Worm (Caenorhabditis elegans) whole organism, young adult: ENCODE data around the gene srbc-66.

Experiments
- F10E7.11 ChIP-seq: sonication (generic microtip); optimal IDR thresholded peaks from 2 replicates; lab custom pipeline; 2017; ENCODE audit warnings: mild to moderate bottlenecking, missing genetic modification characterization, moderate library complexity, missing compliant biosample characterization
- F33H1.4 ChIP-seq: fragments of 200-800 bp; sonication (Bioruptor generic); IDR thresholded peaks from 2 replicates; pipeline ENCODE4 v1.3.6; 2022; ENCODE audit warnings: missing genetic modification reagents, missing genetic modification characterization, missing compliant biosample characterization
- F55B11.4 ChIP-seq: sonication (generic microtip); optimal IDR thresholded peaks from 2 replicates; lab custom pipeline; 2016; ENCODE audit warnings: missing compliant biosample characterization, missing genetic modification characterization, borderline replicate concordance; ENCODE audit not compliant: insufficient read depth
- F57A8.1 ChIP-seq: fragments of 200-800 bp; sonication (Bioruptor generic); optimal IDR thresholded peaks from 2 replicates; lab custom pipeline; 2018; ENCODE audit warnings: mild to moderate bottlenecking, missing genetic modification characterization, moderate library complexity, missing compliant biosample characterization
- Y56A3A.18 ChIP-seq: fragments of 200-800 bp; sonication (Bioruptor generic); IDR thresholded peaks from 2 replicates; pipeline ENCODE4 v1.3.6; 2022; ENCODE audit warnings: missing genetic modification reagents, missing genetic modification characterization, missing compliant biosample characterization
- Y67H2A.10 ChIP-seq: fragments of 200-800 bp; sonication (Bioruptor generic); conservative IDR thresholded peaks from 2 replicates; pipeline ENCODE4 v1.3.6; 2022; ENCODE audit warnings: missing genetic modification reagents, missing genetic modification characterization, missing compliant biosample characterization
- Y79H2A.3 ChIP-seq: fragments of 200-800 bp; sonication (Bioruptor generic); conservative IDR thresholded peaks from 2 replicates; pipeline ENCODE4 v1.3.6; 2022; ENCODE audit warnings: missing genetic modification reagents, missing genetic modification characterization, missing compliant biosample characterization
- Y95B8A.8 ChIP-seq: fragments of 200-800 bp; sonication (Bioruptor generic); IDR thresholded peaks from 2 replicates; pipeline ENCODE4 v1.3.6; 2022; ENCODE audit warnings: missing genetic modification reagents, missing genetic modification characterization, missing compliant biosample characterization
- akir-1 ChIP-seq: fragments of 200-800 bp; sonication (Bioruptor generic); optimal IDR thresholded peaks from 2 replicates; lab custom pipeline; 2018; ENCODE audit warnings: mild to moderate bottlenecking, missing genetic modification characterization, moderate library complexity, missing compliant biosample characterization
- attf-6 ChIP-seq: fragments of 200-800 bp; sonication (Bioruptor generic); IDR thresholded peaks from 2 replicates; pipeline ENCODE4 v1.3.6; 2022; ENCODE audit warnings: missing genetic modification reagents, missing genetic modification characterization, missing compliant biosample characterization
- bed-1 ChIP-seq: fragments of 200-800 bp; sonication (Bioruptor generic); IDR thresholded peaks from 2 replicates; pipeline ENCODE4 v1.3.6; 2022; ENCODE audit warnings: missing genetic modification reagents, missing genetic modification characterization, missing compliant biosample characterization
- cebp-1 ChIP-seq, 2 experiments: fragments of 200-800 bp in 1 of 2; sonication (Bioruptor generic) in 1 of 2; sonication (generic microtip) in 1 of 2; IDR thresholded peaks in 1 of 2; optimal IDR thresholded peaks in 1 of 2; 2 replicates each; pipeline versions ENCODE4 v1.3.6 to Lab custom; 2017 to 2022; ENCODE audit warnings: missing compliant biosample characterization in 2 of 2, missing genetic modification characterization in 2 of 2, mild to moderate bottlenecking in 1 of 2, missing genetic modification reagents in 1 of 2, moderate library complexity in 1 of 2
- dpl-1 ChIP-seq: fragments of 150-350 bp; optimal IDR thresholded peaks from 2 replicates; lab custom pipeline; 2014; ENCODE audit warnings: missing biosample characterization, missing genetic modification reagents, missing genetic modification characterization
- egl-18 ChIP-seq: fragments of 200-800 bp; sonication (Bioruptor generic); IDR thresholded peaks from 2 replicates; pipeline ENCODE4 v1.3.6; 2022; ENCODE audit warnings: missing genetic modification reagents, missing genetic modification characterization, missing compliant biosample characterization
- ekl-4 ChIP-seq: fragments of 200-800 bp; sonication (Bioruptor generic); IDR thresholded peaks from 2 replicates; pipeline ENCODE4 v1.3.6; 2022; ENCODE audit warnings: missing genetic modification reagents, missing genetic modification characterization, missing compliant biosample characterization
- ets-4 ChIP-seq: fragments of 200-800 bp; sonication (Bioruptor generic); optimal IDR thresholded peaks from 2 replicates; lab custom pipeline; 2018; ENCODE audit warnings: mild to moderate bottlenecking, missing genetic modification characterization, missing compliant biosample characterization
- fkh-3 ChIP-seq: sonication (generic microtip); optimal IDR thresholded peaks from 2 replicates; lab custom pipeline; 2016; ENCODE audit warnings: mild to moderate bottlenecking, missing genetic modification characterization, missing compliant biosample characterization
- gei-17 ChIP-seq: fragments of 200-800 bp; sonication (Bioruptor generic); optimal IDR thresholded peaks from 2 replicates; lab custom pipeline; 2018; ENCODE audit warnings: mild to moderate bottlenecking, missing genetic modification characterization, missing compliant biosample characterization
- hmg-1.2 ChIP-seq: fragments of 200-800 bp; sonication (Bioruptor generic); IDR thresholded peaks from 2 replicates; pipeline ENCODE4 v1.3.6; 2022; ENCODE audit warnings: missing genetic modification reagents, missing genetic modification characterization, missing compliant biosample characterization
- hmg-20 ChIP-seq: fragments of 200-800 bp; sonication (Bioruptor generic); IDR thresholded peaks from 2 replicates; pipeline ENCODE4 v1.3.6; 2022; ENCODE audit warnings: missing genetic modification reagents, missing genetic modification characterization, missing compliant biosample characterization
- hrde-1 ChIP-seq: sonication (generic microtip); optimal IDR thresholded peaks from 2 replicates; lab custom pipeline; 2016; ENCODE audit warnings: missing genetic modification characterization, mild to moderate bottlenecking, missing compliant biosample characterization, moderate library complexity, missing genotype, missing genetic modification reagents, borderline replicate concordance
- lin-26 ChIP-seq: fragments of 200-800 bp; sonication (Bioruptor generic); IDR thresholded peaks from 2 replicates; pipeline ENCODE4 v1.3.6; 2022; ENCODE audit warnings: missing genetic modification reagents, missing genetic modification characterization, missing compliant biosample characterization
- lin-40 ChIP-seq: sonication (generic microtip); optimal IDR thresholded peaks from 2 replicates; lab custom pipeline; 2016; ENCODE audit warnings: missing genetic modification characterization, mild to moderate bottlenecking, missing compliant biosample characterization, missing genotype, missing genetic modification reagents
- lsl-1 ChIP-seq: fragments of 200-800 bp; sonication (Bioruptor generic); optimal IDR thresholded peaks from 2 replicates; lab custom pipeline; 2018; ENCODE audit warnings: mild to moderate bottlenecking, missing genetic modification characterization, moderate library complexity, missing compliant biosample characterization
- madf-6 ChIP-seq: fragments of 200-800 bp; sonication (Bioruptor generic); IDR thresholded peaks from 2 replicates; pipeline ENCODE4 v1.3.6; 2022; ENCODE audit warnings: missing genetic modification reagents, missing genetic modification characterization, missing compliant biosample characterization
- mel-28 ChIP-seq: sonication (generic microtip); optimal IDR thresholded peaks from 2 replicates; lab custom pipeline; 2016; ENCODE audit warnings: borderline replicate concordance, mild to moderate bottlenecking, missing genetic modification characterization, missing compliant biosample characterization
- nhr-80 ChIP-seq: sonication (generic microtip); optimal IDR thresholded peaks from 2 replicates; lab custom pipeline; 2016; ENCODE audit warnings: missing genetic modification characterization, missing compliant biosample characterization
- nhr-90 ChIP-seq: sonication (generic microtip); optimal IDR thresholded peaks from 2 replicates; lab custom pipeline; 2016; ENCODE audit warnings: missing genotype, mild to moderate bottlenecking, missing genetic modification characterization, missing compliant biosample characterization
- pbrm-1 ChIP-seq: fragments of 200-800 bp; sonication (Bioruptor generic); IDR thresholded peaks from 2 replicates; pipeline ENCODE4 v1.3.6; 2022; ENCODE audit warnings: missing genetic modification reagents, missing genetic modification characterization, missing compliant biosample characterization
- pha-4 ChIP-seq: fragments of 150-350 bp; sonication (generic microtip); optimal IDR thresholded peaks from 2 replicates; lab custom pipeline; 2014; ENCODE audit warnings: missing biosample characterization, missing genetic modification reagents, missing genetic modification characterization
- rcor-1 ChIP-seq: fragments of 200-800 bp; sonication (Bioruptor generic); IDR thresholded peaks from 2 replicates; pipeline ENCODE4 v1.3.6; 2022; ENCODE audit warnings: missing genetic modification reagents, missing genetic modification characterization, missing compliant biosample characterization
- sdz-38 ChIP-seq: sonication (generic microtip); optimal IDR thresholded peaks from 2 replicates; lab custom pipeline; 2016; ENCODE audit warnings: missing genotype, missing genetic modification characterization, missing compliant biosample characterization
- sea-2 ChIP-seq: fragments of 200-800 bp; sonication (Bioruptor generic); IDR thresholded peaks from 2 replicates; pipeline ENCODE4 v1.3.6; 2022; ENCODE audit warnings: missing genetic modification characterization, missing compliant biosample characterization
- somi-1 ChIP-seq: fragments of 200-800 bp; sonication (Bioruptor generic); optimal IDR thresholded peaks from 2 replicates; lab custom pipeline; 2018; ENCODE audit warnings: mild to moderate bottlenecking, missing genetic modification characterization, missing compliant biosample characterization
- sptf-2 ChIP-seq: fragments of 200-800 bp; sonication (Bioruptor generic); optimal IDR thresholded peaks from 2 replicates; lab custom pipeline; 2018; ENCODE audit warnings: mild to moderate bottlenecking, missing genetic modification characterization, missing compliant biosample characterization
- tbp1 ChIP-seq: fragments of 200-800 bp; sonication (Bioruptor generic); optimal IDR thresholded peaks from 2 replicates; lab custom pipeline; 2018; ENCODE audit warnings: mild to moderate bottlenecking, missing genetic modification characterization, missing compliant biosample characterization
- unc-62 ChIP-seq: fragments of 150-350 bp; optimal IDR thresholded peaks from 2 replicates; lab custom pipeline; 2014; ENCODE audit warnings: missing biosample characterization, missing genetic modification reagents, missing genetic modification characterization
- ztf-25 ChIP-seq: fragments of 200-800 bp; sonication (Bioruptor generic); IDR thresholded peaks from 2 replicates; pipeline ENCODE4 v1.3.6; 2022; ENCODE audit warnings: missing genetic modification reagents, missing genetic modification characterization, missing compliant biosample characterization

srbc-66 gene

DNA sequence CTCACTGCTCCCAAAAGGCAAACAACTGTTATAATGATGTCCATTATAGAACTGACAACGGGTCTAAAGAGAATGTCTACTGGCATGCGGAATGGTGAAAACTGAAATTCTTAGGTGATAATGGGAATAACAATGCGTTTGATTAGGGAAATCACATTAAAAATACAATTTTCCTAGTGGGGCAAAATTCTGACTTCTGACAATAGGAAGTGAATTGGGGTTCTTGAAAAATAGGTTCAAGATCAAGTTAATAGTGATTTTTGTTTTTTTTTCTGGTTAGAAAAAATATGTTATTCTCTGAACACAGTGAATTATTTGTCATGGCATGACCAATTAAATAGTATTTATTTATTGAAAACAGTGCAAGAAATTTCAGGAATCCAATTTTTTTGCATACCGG, 43.6 kb upstream of the srbc-66 start, which contains the start of gene srbc-32:
Gene srbc-32, minus strand, starts transcription at position 101 of the 400 bp plus-strand sequence.
- no peak for TF ChIP-seq attf-6
- TF ChIP-seq sea-2 (GFP tag; lab: Robert Waterston, UW): no peak
- no peak for TF ChIP-seq sdz-38 (tag; lab: Kevin White, UChicago)
- TF ChIP-seq nhr-80 (tag; lab: Kevin White, UChicago): no peak
- TF ChIP-seq pbrm-1 (GFP tag; lab: Robert Waterston, UW): no peak

DNA sequence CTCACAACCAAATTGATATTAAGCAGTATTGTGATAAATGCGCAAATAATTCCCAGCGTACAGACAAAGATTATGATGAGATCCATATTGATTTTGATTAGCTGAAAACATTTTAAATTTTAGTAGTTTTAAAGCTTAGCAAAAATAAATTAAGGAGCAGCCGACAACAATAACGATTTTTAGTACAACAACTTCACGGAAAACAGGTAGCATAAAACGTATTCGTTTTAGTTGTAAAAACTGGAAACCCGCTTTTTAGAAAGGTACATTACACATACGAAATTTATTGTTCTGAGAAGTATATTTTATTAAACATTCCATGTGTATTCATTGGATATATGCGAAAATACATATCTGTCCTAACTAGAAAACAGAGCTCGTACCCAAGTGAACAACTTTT, 40.1 kb upstream of the srbc-66 start, which contains the start of gene srbc-36:
Gene srbc-36, minus strand, starts transcription at position 101 of the 400 bp plus-strand sequence.
- no peak for TF ChIP-seq egl-18 (GFP tag; lab: Robert Waterston, UW)
- TF ChIP-seq somi-1 (GFP tag; lab: Kevin White, UChicago): no peak
- no peak for TF ChIP-seq ekl-4
- TF ChIP-seq rcor-1 (GFP tag; lab: Robert Waterston, UW): no peak
- TF ChIP-seq nhr-80 (tag; lab: Kevin White, UChicago): no peak
- no peak for TF ChIP-seq Y67H2A.10 (GFP tag; lab: Robert Waterston, UW)
- TF ChIP-seq hmg-1.2 (GFP tag; lab: Robert Waterston, UW): no peak
- TF ChIP-seq, all 124 proteins: peak for 0

DNA sequence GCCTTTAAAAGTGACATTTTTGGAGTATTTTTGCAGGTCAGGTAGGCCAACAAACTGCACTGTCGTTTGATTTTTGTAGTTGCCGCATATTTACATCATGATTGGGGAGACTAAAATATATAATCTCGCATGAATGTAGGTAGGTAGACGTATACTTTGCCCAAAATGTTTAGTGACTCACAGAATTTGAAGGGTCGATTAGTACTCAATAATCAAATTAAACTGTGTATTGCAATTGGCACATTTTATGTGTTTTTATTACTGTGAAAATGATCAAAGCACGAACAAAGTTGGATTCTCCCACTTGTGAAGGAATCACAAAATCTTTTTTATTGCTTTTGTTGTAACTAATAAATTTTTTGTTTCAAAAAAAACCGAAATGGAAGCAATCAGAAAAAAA, 33.6 kb upstream of the srbc-66 start, which contains the start of gene C07G3.15:
Gene C07G3.15, minus strand, starts transcription at position 101 of the 400 bp plus-strand sequence.
- TF ChIP-seq F55B11.4 (tag; lab: Kevin White, UChicago): no peak
- no peak for TF ChIP-seq unc-62 (GFP tag; lab: Kevin White, UChicago)
- TF ChIP-seq bed-1: no peak
- TF ChIP-seq pbrm-1 (GFP tag; lab: Robert Waterston, UW): no peak
- TF ChIP-seq F10E7.11 (tag; lab: Kevin White, UChicago): no peak
- no peak for TF ChIP-seq gei-17 (GFP tag; lab: Kevin White, UChicago)
- no peak for TF ChIP-seq F57A8.1
- TF ChIP-seq nhr-90 (tag; lab: Kevin White, UChicago): no peak
- TF ChIP-seq tbp1 (GFP tag; lab: Kevin White, UChicago): no peak
- no peak for TF ChIP-seq dpl-1
- no peak for TF ChIP-seq sptf-2
- TF ChIP-seq hrde-1: no peak
- no peak for TF ChIP-seq Y95B8A.8 (GFP tag; lab: Robert Waterston, UW)
- TF ChIP-seq lin-40 (tag; lab: Kevin White, UChicago): no peak
- TF ChIP-seq, all 124 proteins: peak for 0

DNA sequence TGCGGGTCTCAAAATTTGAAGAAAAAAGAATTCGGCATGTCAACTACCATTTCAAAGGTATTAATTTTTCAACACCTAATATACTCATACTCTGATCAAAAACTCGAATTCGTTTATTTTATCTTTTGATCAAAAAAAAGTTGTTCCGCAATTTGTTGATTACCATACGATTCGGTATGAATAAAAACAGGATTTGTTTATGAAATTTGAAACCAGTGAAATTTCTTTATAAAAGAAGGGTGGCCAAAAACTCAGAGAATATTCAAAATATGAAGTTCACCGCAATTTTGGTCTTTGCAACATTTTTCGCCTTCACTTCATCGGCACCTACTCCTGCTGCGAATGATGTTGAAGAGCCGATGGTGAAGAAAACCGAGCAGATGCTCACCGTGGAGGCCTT, 28.5 kb upstream of the srbc-66 start, which contains the start of the genes C07G3.8 and C07G3.10:
Gene C07G3.8, minus strand, starts transcription at position 101 of the 400 bp plus-strand sequence.
Gene C07G3.10, plus strand, starts transcription at position 270 of the 400 bp plus-strand sequence.
- TF ChIP-seq hmg-20 (GFP tag; lab: Robert Waterston, UW): no peak
- TF ChIP-seq pha-4 (tag; lab: Kevin White, UChicago): no peak
- TF ChIP-seq akir-1 (GFP tag; lab: Kevin White, UChicago): no peak
- no peak for TF ChIP-seq cebp-1 (GFP tag; IDR thresholded peaks at IDR 0.05; lab: Robert Waterston, UW)
- no peak for TF ChIP-seq cebp-1 (tag; optimal IDR thresholded peaks at IDR 0.05; lab: Kevin White, UChicago)
- no peak for TF ChIP-seq mel-28 (tag; lab: Kevin White, UChicago)
- TF ChIP-seq fkh-3 (tag; lab: Kevin White, UChicago): no peak
- no peak for TF ChIP-seq Y79H2A.3
- no peak for TF ChIP-seq Y56A3A.18 (GFP tag; lab: Robert Waterston, UW)
- no peak for TF ChIP-seq Y67H2A.10 (GFP tag; lab: Robert Waterston, UW)
- no peak for TF ChIP-seq F57A8.1
- TF ChIP-seq ztf-25: no peak
- TF ChIP-seq F33H1.4 (GFP tag; lab: Robert Waterston, UW): no peak
- TF ChIP-seq nhr-90 (tag; lab: Kevin White, UChicago): no peak
- TF ChIP-seq ets-4 (GFP tag; lab: Kevin White, UChicago): no peak
- no peak for TF ChIP-seq madf-6
- no peak for TF ChIP-seq lsl-1 (GFP tag; lab: Kevin White, UChicago)
- TF ChIP-seq lin-26: no peak
